Fruit fly (Drosophila melanogaster): ENCODE measurements around the gene Saysd1.

Gene Saysd1

dm6 chr3R:25249145-25250141 is 34.5 kb upstream of the Saysd1 start, which contains the start of gene Nup358 (continued):
- TF ChIP-seq CG14860 (GFP tag; IDR thresholded peaks at IDR 0.05; ENCODE audit: partially characterized antibody) (peak; percentile 98), dm (GFP tag; optimal IDR thresholded peaks at IDR 0.05) (peak; percentile 21), ci (GFP tag; IDR thresholded peaks at IDR 0.05) (no peak; the same call in 2 of the 3 replicates), sug (tag; optimal IDR thresholded peaks at IDR 0.05) (peak; percentile 23), CG10959 (GFP tag; IDR thresholded peaks at IDR 0.05) (no peak), CG12071 (GFP tag; optimal IDR thresholded peaks at IDR 0.05) (no peak), Ptx1 (GFP tag; IDR thresholded peaks at IDR 0.05) (no peak), danr (GFP tag; IDR thresholded peaks at IDR 0.05) (no peak), Sry-δ (GFP tag; optimal IDR thresholded peaks at IDR 0.05) (peak; percentile 91), Nf-YC (tag; optimal IDR thresholded peaks at IDR 0.05) (peak; percentile 11), CG42726 (GFP tag; IDR thresholded peaks at IDR 0.05; ENCODE audit: partially characterized antibody) (peak; percentile 99), corto (GFP tag; optimal IDR thresholded peaks at IDR 0.05) (peak; percentile 16), Rfx (GFP tag; IDR thresholded peaks at IDR 0.05) (peak; percentile 60), CG17328 (GFP tag; IDR thresholded peaks at IDR 0.05) (no peak), Bdp1 (GFP tag; optimal IDR thresholded peaks at IDR 0.05) (no peak), CG10654 (GFP tag; optimal IDR thresholded peaks at IDR 0.05) (no peak), Dll (GFP tag; IDR thresholded peaks at IDR 0.05; ENCODE audit: partially characterized antibody) (peak; percentile 96), mirr (GFP tag; optimal IDR thresholded peaks at IDR 0.05) (no peak), Dbx (GFP tag; IDR thresholded peaks at IDR 0.05) (peak; percentile 54; the same call in 1 of the 3 replicates), Jarid2 (GFP tag; optimal IDR thresholded peaks at IDR 0.05) (no peak), Gsc (GFP tag; IDR thresholded peaks at IDR 0.05) (no peak), phol (tag; optimal IDR thresholded peaks at IDR 0.05) (peak; percentile 73), rib (GFP tag; IDR thresholded peaks at IDR 0.05) (peak; percentile 95), vvl (GFP tag; IDR thresholded peaks at IDR 0.05) (peak; percentile 17; the same call in 1 of the 2 replicates), otp (GFP tag; IDR thresholded peaks at IDR 0.05) (no peak), CG15514 (GFP tag; optimal IDR thresholded peaks at IDR 0.05) (peak; percentile 33), so (GFP tag; IDR thresholded peaks at IDR 0.05) (no peak), al (GFP tag; IDR thresholded peaks at IDR 0.05) (0 out of 2 replicates have a peak, but pooled peaks have one; percentile 5), CG16863 (GFP tag; optimal IDR thresholded peaks at IDR 0.05) (no peak), pzg (GFP tag; optimal IDR thresholded peaks at IDR 0.05) (peak; percentile 72), esg (GFP tag; conservative IDR thresholded peaks at IDR 0.05) (no peak), NFAT (GFP tag; IDR thresholded peaks at IDR 0.05) (0 out of 2 replicates have a peak, but pooled peaks have one; percentile 31), nmo (GFP tag; optimal IDR thresholded peaks at IDR 0.05) (peak; percentile 55), fd64A (GFP tag; optimal IDR thresholded peaks at IDR 0.05) (no peak), CG12391 (tag; optimal IDR thresholded peaks at IDR 0.05) (peak; percentile 55), CG3995 (GFP tag; optimal IDR thresholded peaks at IDR 0.05) (peak; percentile 53), CG12769 (tag; optimal IDR thresholded peaks at IDR 0.05) (no peak), chinmo (GFP tag; IDR thresholded peaks at IDR 0.05; ENCODE audit: partially characterized antibody) (peak; percentile 98), CG4424 (GFP tag; optimal IDR thresholded peaks at IDR 0.05) (no peak), cas (GFP tag; IDR thresholded peaks at IDR 0.05) (no peak), CG17829 (tag; optimal IDR thresholded peaks at IDR 0.05) (peak; percentile 35), Kr (GFP tag; optimal IDR thresholded peaks at IDR 0.05) (no peak), D19B (GFP tag; optimal IDR thresholded peaks at IDR 0.05) (no peak), CoRest (tag; optimal IDR thresholded peaks at IDR 0.05) (peak; percentile 22), E2f2 (GFP tag; IDR thresholded peaks at IDR 0.05) (peak; percentile 74), croc (GFP tag; conservative IDR thresholded peaks at IDR 0.05) (no peak), CG18262 (tag; optimal IDR thresholded peaks at IDR 0.05) (peak; percentile 25), BEAF-32 (GFP tag; optimal IDR thresholded peaks at IDR 0.05) (peak; percentile 95)

Measured in whole organism, embryonic.